Worm (Caenorhabditis elegans) whole organism, late embryonic: ENCODE measurements around the gene C46F11.4.

ENCODE experiments used
- K02D7.2 ChIP-seq: sonication (generic microtip); optimal IDR thresholded peaks from 2 replicates; lab custom pipeline; 2017; ENCODE audit warnings: mild to moderate bottlenecking, missing genetic modification characterization, missing compliant biosample characterization
- T23F11.4 ChIP-seq: fragments of 200-800 bp; sonication (Bioruptor generic); optimal IDR thresholded peaks from 2 replicates; lab custom pipeline; 2018; ENCODE audit warnings: mild to moderate bottlenecking, missing genetic modification characterization, missing compliant biosample characterization
- Y22D7AL.16 ChIP-seq: sonication (generic microtip); optimal IDR thresholded peaks from 2 replicates; lab custom pipeline; 2016; ENCODE audit warnings: missing genetic modification characterization, missing compliant biosample characterization
- ahr-1 ChIP-seq: sonication (generic microtip); optimal IDR thresholded peaks from 2 replicates; lab custom pipeline; 2016; ENCODE audit warnings: missing genetic modification characterization, missing compliant biosample characterization
- ceh-18 ChIP-seq: sonication (generic microtip); optimal IDR thresholded peaks from 2 replicates; lab custom pipeline; 2016; ENCODE audit warnings: missing genetic modification characterization, missing compliant biosample characterization
- ceh-19 ChIP-seq: fragments of 200-800 bp; sonication (Bioruptor generic); optimal IDR thresholded peaks from 2 replicates; lab custom pipeline; 2018; ENCODE audit warnings: mild to moderate bottlenecking, missing genetic modification characterization, missing compliant biosample characterization
- ceh-2 ChIP-seq: sonication (generic microtip); optimal IDR thresholded peaks from 2 replicates; lab custom pipeline; 2016; ENCODE audit warnings: missing genotype, missing genetic modification characterization, missing compliant biosample characterization
- ceh-31 ChIP-seq: sonication (generic microtip); optimal IDR thresholded peaks from 2 replicates; lab custom pipeline; 2016; ENCODE audit warnings: missing genetic modification characterization, missing compliant biosample characterization
- ceh-34 ChIP-seq: sonication (generic microtip); optimal IDR thresholded peaks from 2 replicates; lab custom pipeline; 2016; ENCODE audit warnings: mild to moderate bottlenecking, missing genetic modification characterization, missing compliant biosample characterization
- ceh-45 ChIP-seq: fragments of 200-800 bp; sonication (Bioruptor generic); IDR thresholded peaks from 2 replicates; pipeline ENCODE4 v1.3.6; 2022; ENCODE audit warnings: missing genetic modification reagents, missing genetic modification characterization, missing compliant biosample characterization
- ceh-48 ChIP-seq: sonication (generic microtip); optimal IDR thresholded peaks from 2 replicates; lab custom pipeline; 2016; ENCODE audit warnings: missing genetic modification characterization, inconsistent platforms, missing compliant biosample characterization
- ceh-6 ChIP-seq: fragments of 200-800 bp; sonication (Bioruptor generic); optimal IDR thresholded peaks from 2 replicates; lab custom pipeline; 2018; ENCODE audit warnings: mild to moderate bottlenecking, missing genetic modification characterization, missing compliant biosample characterization
- elt-2 ChIP-seq: sonication (generic microtip); optimal IDR thresholded peaks from 2 replicates; lab custom pipeline; 2016; ENCODE audit warnings: missing genetic modification reagents, missing genetic modification characterization, missing compliant biosample characterization
- gmeb-2 ChIP-seq: sonication (generic microtip); optimal IDR thresholded peaks from 2 replicates; lab custom pipeline; 2016; ENCODE audit warnings: missing genetic modification characterization, inconsistent platforms, missing compliant biosample characterization
- hlh-13 ChIP-seq: fragments of 200-800 bp; sonication (Bioruptor generic); optimal IDR thresholded peaks from 2 replicates; lab custom pipeline; 2018; ENCODE audit warnings: mild to moderate bottlenecking, missing genetic modification characterization, missing compliant biosample characterization
- hlh-30 ChIP-seq: sonication (generic microtip); optimal IDR thresholded peaks from 2 replicates; lab custom pipeline; 2017; ENCODE audit warnings: antibody characterized with exemption, missing genetic modification characterization, missing compliant biosample characterization; ENCODE audit not compliant: insufficient read depth
- hlh-6 ChIP-seq: sonication (generic microtip); optimal IDR thresholded peaks from 2 replicates; lab custom pipeline; 2016; ENCODE audit warnings: missing genotype, missing genetic modification characterization, missing compliant biosample characterization
- mec-3 ChIP-seq: sonication (generic microtip); optimal IDR thresholded peaks from 2 replicates; lab custom pipeline; 2016; ENCODE audit warnings: borderline replicate concordance, missing genetic modification characterization, missing compliant biosample characterization
- nfya-1 ChIP-seq: sonication (generic microtip); optimal IDR thresholded peaks from 2 replicates; lab custom pipeline; 2017; ENCODE audit warnings: missing genetic modification characterization, mild to moderate bottlenecking, missing compliant biosample characterization, antibody characterized with exemption, moderate library complexity
- nhr-11 ChIP-seq: fragments of 150-350 bp; optimal IDR thresholded peaks from 2 replicates; lab custom pipeline; 2014; ENCODE audit warnings: missing biosample characterization, missing genetic modification characterization
- npax-4 ChIP-seq: sonication (generic microtip); optimal IDR thresholded peaks from 2 replicates; lab custom pipeline; 2016; ENCODE audit warnings: missing genetic modification characterization, missing compliant biosample characterization
- odd-2 ChIP-seq: sonication (generic microtip); optimal IDR thresholded peaks from 2 replicates; lab custom pipeline; 2017; ENCODE audit warnings: antibody characterized with exemption, mild to moderate bottlenecking, missing genetic modification characterization, missing compliant biosample characterization
- pqm-1 ChIP-seq: sonication (generic microtip); optimal IDR thresholded peaks from 2 replicates; lab custom pipeline; 2016; ENCODE audit warnings: missing genetic modification characterization, missing compliant biosample characterization
- pros-1 ChIP-seq: fragments of 150-350 bp; optimal IDR thresholded peaks from 2 replicates; lab custom pipeline; 2014; ENCODE audit warnings: missing biosample characterization, missing genetic modification reagents, missing genetic modification characterization
- sox-2 ChIP-seq: fragments of 200-800 bp; sonication (Bioruptor generic); IDR thresholded peaks from 2 replicates; pipeline ENCODE4 v1.3.6; 2022; ENCODE audit warnings: missing genetic modification reagents, missing genetic modification characterization, missing compliant biosample characterization
- ttx-3 ChIP-seq: sonication (generic microtip); optimal IDR thresholded peaks from 2 replicates; lab custom pipeline; 2016; ENCODE audit warnings: missing genetic modification reagents, missing genetic modification characterization, missing compliant biosample characterization
- unc-3 ChIP-seq, 2 experiments: fragments of 200-800 bp in 1 of 2; sonication (Bioruptor generic) in 1 of 2; sonication (generic microtip) in 1 of 2; conservative IDR thresholded peaks in 1 of 2; optimal IDR thresholded peaks in 1 of 2; 2 replicates each; pipeline versions ENCODE4 v1.3.6 to Lab custom; 2016 to 2022; ENCODE audit warnings: missing compliant biosample characterization in 2 of 2, missing genetic modification characterization in 2 of 2, missing genetic modification reagents in 1 of 2
- unc-55 ChIP-seq: sonication (generic microtip); optimal IDR thresholded peaks from 2 replicates; lab custom pipeline; 2017; ENCODE audit warnings: missing biosample characterization, missing genetic modification reagents, missing genetic modification characterization
- unc-86 ChIP-seq: sonication (generic microtip); optimal IDR thresholded peaks from 2 replicates; lab custom pipeline; 2016; ENCODE audit warnings: missing genetic modification characterization, missing compliant biosample characterization
- zip-5 ChIP-seq: sonication (generic microtip); optimal IDR thresholded peaks from 2 replicates; lab custom pipeline; 2016; ENCODE audit warnings: missing genetic modification characterization, missing compliant biosample characterization

Gene C46F11.4

DNA sequence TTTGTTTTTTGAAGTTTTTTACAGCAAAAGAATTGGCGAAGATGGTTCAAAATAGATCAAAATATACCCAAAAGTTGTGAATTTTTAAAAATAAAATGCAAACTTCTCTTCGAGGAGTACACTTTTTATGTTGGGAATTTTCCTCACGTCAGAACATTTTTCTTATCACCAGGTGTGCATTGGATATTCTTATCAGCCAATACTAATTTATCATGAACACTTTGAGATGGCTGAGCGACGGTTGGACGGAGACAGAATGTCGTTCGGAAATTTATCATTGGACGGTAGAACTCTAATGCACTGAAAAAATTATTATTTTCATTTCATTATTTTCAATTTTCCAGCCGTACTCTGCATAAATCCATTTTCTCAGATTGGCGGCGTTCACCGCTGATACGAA, 14.8 kb downstream of the C46F11.4 start:
- TF ChIP-seq nhr-11 (tag; lab: Kevin White, UChicago) (no peak), elt-2 (tag; lab: Kevin White, UChicago) (peak; percentile 75)
- TF ChIP-seq, all 69 proteins: peak for 1

DNA sequence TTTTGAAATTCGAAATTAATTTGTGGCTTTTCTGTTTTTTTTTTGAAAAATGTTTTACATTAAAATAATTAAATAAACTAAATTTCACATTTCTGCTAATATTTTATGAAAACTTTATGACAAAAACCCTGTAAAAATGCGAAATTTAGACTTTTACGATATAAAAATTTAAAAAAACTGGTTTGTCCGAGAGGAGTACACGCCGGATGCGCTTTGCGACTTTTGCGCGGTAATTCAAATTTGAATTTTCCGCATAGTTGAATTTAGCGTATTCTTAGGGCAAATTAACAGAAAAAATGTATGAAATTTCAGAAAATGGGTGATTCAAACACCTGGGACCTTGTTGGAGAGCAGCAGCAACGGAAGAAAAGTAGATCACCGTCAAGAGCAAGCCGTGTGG, 20.0 kb downstream of the C46F11.4 start, which contains the start of gene unc-93:
Gene unc-93, plus strand, starts transcription at position 301 of the 400 bp plus-strand sequence.
- TF ChIP-seq elt-2 (tag; lab: Kevin White, UChicago) (no peak), sox-2 (GFP tag; lab: Robert Waterston, UW) (no peak), ceh-6 (GFP tag; lab: Kevin White, UChicago) (no peak), ahr-1 (tag; lab: Kevin White, UChicago) (no peak), K02D7.2 (tag; lab: Kevin White, UChicago) (no peak), unc-86 (tag; lab: Kevin White, UChicago) (no peak), ttx-3 (no peak), mec-3 (tag; lab: Kevin White, UChicago) (no peak), npax-4 (tag; lab: Kevin White, UChicago) (no peak), nhr-11 (tag; lab: Kevin White, UChicago) (no peak), pqm-1 (tag; lab: Kevin White, UChicago) (no peak)

DNA sequence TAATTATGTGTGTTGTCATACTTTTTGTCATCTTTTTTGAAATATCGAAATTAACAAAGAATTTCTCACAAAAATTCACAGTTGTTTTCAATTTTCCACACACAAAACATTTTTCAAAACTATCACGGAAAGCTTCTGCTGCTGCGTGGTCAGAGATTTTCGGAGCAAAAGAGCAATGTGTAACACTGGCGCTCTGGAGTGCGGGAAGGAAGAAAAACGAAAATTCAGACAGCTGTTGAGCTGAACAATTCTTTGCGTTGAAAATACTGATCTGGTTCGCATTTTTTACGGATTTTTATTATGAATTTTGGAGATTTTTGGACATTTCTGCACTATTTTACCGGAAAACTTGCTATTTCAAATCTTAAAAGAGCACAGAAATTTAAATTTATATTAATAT, 20.5 kb downstream of the C46F11.4 start:
- TF ChIP-seq hlh-13 (no peak), ceh-48 (no peak), mec-3 (tag; lab: Kevin White, UChicago) (no peak), hlh-30 (tag; lab: Kevin White, UChicago) (no peak), gmeb-2 (tag; lab: Kevin White, UChicago) (no peak), sox-2 (GFP tag; lab: Robert Waterston, UW) (no peak)
- TF ChIP-seq, all 69 proteins: peak for 0

DNA sequence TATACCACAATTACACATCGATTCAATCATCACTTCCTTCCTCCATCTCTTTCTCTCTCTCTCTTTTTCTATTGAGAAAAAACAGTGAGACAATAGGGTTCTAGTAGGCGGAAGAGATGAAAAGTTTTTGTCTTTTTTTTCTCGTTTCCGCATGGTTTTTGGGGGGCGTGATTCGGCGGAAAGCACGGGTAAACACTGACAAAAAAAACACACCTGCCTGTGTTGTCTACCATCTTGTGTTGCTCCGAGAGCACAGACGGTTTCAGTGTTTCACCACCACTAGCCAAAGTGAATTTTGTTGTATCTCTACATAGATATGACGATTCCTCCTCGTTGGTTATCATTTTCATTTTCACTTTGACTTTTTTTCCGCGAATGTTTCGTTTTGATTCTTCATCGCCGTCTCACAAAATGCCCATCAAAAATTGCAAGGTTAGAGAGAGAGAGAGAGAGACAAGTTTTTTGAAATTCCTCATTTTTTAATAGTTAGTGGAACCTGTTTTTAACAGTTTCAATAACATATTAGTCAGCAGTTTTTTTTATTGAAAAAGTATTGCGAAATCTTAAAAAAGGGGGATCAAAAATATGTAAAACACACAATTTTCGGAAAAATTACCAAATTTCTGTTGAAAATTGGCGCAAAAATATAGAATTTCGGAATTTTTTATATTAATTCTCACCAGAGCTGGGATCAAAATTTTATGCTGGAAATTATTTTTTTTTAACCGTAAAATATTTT, 26.7 kb downstream of the C46F11.4 start:
- TF ChIP-seq ceh-18 (tag; lab: Kevin White, UChicago) (no peak), ceh-2 (tag; lab: Kevin White, UChicago) (no peak), hlh-6 (tag; lab: Kevin White, UChicago) (no peak), nfya-1 (tag; lab: Kevin White, UChicago) (no peak), ceh-45 (no peak), zip-5 (tag; lab: Kevin White, UChicago) (no peak), pqm-1 (tag; lab: Kevin White, UChicago) (no peak), nhr-11 (tag; lab: Kevin White, UChicago) (no peak), unc-55 (GFP tag; lab: Kevin White, UChicago) (no peak), ahr-1 (tag; lab: Kevin White, UChicago) (no peak), elt-2 (tag; lab: Kevin White, UChicago) (no peak), T23F11.4 (GFP tag; lab: Kevin White, UChicago) (no peak), pros-1 (tag; lab: Kevin White, UChicago) (no peak), ceh-34 (tag; lab: Kevin White, UChicago) (no peak), ceh-48 (no peak), ttx-3 (no peak), Y22D7AL.16 (tag; lab: Kevin White, UChicago) (no peak)

DNA sequence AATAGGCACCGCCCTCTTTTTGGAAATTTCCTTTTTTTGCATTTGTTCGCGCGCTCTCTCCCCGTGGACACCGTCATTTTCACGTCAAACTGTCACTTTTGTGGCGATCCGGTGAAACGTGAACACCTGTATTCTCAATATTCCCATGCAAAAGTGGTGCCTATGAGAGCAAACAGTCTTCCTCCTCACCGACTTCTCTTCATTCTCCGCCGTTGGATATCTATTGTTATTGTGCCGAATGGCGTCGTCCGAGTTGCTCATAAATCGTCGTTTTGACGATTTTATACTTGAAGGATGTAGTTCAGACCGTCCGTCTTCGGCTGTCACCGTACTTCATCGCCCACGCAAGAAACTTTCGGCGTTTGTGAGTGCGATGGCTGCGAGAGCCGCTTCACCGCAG, 28.3 kb downstream of the C46F11.4 start, which contains the start of gene rilp-1:
Gene rilp-1, plus strand, starts transcription at position 301 of the 400 bp plus-strand sequence.
- TF ChIP-seq ceh-19 (GFP tag; lab: Kevin White, UChicago) = no peak
- no peak for TF ChIP-seq gmeb-2 (tag; lab: Kevin White, UChicago)
- TF ChIP-seq unc-86 (tag; lab: Kevin White, UChicago) = no peak
- no peak for TF ChIP-seq ceh-31 (tag; lab: Kevin White, UChicago)
- TF ChIP-seq npax-4 (tag; lab: Kevin White, UChicago) = no peak
- TF ChIP-seq unc-3 (GFP tag; conservative IDR thresholded peaks at IDR 0.05; lab: Robert Waterston, UW) = no peak
- no peak for TF ChIP-seq unc-3 (tag; optimal IDR thresholded peaks at IDR 0.05; lab: Kevin White, UChicago)
- no peak for TF ChIP-seq hlh-13
- no peak for TF ChIP-seq odd-2
- no peak for TF ChIP-seq ceh-48
